Fruit fly (Drosophila melanogaster) whole organism, embryonic: ENCODE measurements around the gene STUB1.

Experiments used
- CG11093 ChIP-seq: fragments of 200-800 bp; sonication (Bioruptor generic); IDR thresholded peaks from 3 replicates; pipeline ENCODE4 v1.3.6; 2022; ENCODE audit warnings: missing biosample characterization, missing genetic modification characterization
- CG12104 ChIP-seq: fragments of 200-800 bp; sonication (Bioruptor generic); optimal IDR thresholded peaks from 3 replicates; lab custom pipeline; 2016; ENCODE audit warnings: missing biosample characterization, missing genetic modification characterization
- CG12744 ChIP-seq: fragments of 200-800 bp; sonication (Bioruptor generic); optimal IDR thresholded peaks from 2 replicates; lab custom pipeline; 2016; ENCODE audit warnings: missing biosample characterization, missing genetic modification characterization
- CG33557 ChIP-seq: fragments of 200-800 bp; sonication (Bioruptor generic); optimal IDR thresholded peaks from 2 replicates; lab custom pipeline; 2019; ENCODE audit warnings: missing biosample characterization, mild to moderate bottlenecking, missing genetic modification characterization, moderate library complexity
- CG7357 ChIP-seq: fragments of 200-800 bp; sonication (Bioruptor generic); IDR thresholded peaks from 3 replicates; pipeline ENCODE4 v1.3.6; 2022; ENCODE audit warnings: missing biosample characterization, missing genetic modification characterization
- Gug ChIP-seq: fragments of 200-800 bp; sonication (Bioruptor generic); IDR thresholded peaks from 4 replicates; pipeline ENCODE4 v1.3.6; 2022; ENCODE audit warnings: missing biosample characterization, missing genetic modification characterization
- Opbp ChIP-seq: fragments of 200-800 bp; sonication (Bioruptor generic); IDR thresholded peaks from 3 replicates; pipeline ENCODE4 v1.3.6; 2022; ENCODE audit warnings: missing biosample characterization, missing genetic modification characterization; ENCODE audit not compliant: partially characterized antibody
- Scr ChIP-seq: fragments of 200-800 bp; sonication (Bioruptor generic); IDR thresholded peaks from 2 replicates; pipeline ENCODE4 v1.3.6; 2022; ENCODE audit warnings: missing biosample characterization, missing genetic modification characterization; ENCODE audit not compliant: partially characterized antibody
- br ChIP-seq: fragments of >200 bp; optimal IDR thresholded peaks from 2 replicates; lab custom pipeline; 2017
- emc ChIP-seq: fragments of 200-800 bp; sonication (Bioruptor generic); optimal IDR thresholded peaks from 2 replicates; lab custom pipeline; 2016; ENCODE audit warnings: missing biosample characterization, missing genetic modification characterization
- gsb-n ChIP-seq: fragments of 200-800 bp; sonication (Bioruptor generic); optimal IDR thresholded peaks from 3 replicates; lab custom pipeline; 2018; ENCODE audit warnings: missing biosample characterization, mild to moderate bottlenecking, missing genetic modification characterization
- pan ChIP-seq, 4 experiments: fragments of >200 bp in 3 of 4; fragments of 200-800 bp in 1 of 4; sonication (Bioruptor generic) in 1 of 4; optimal IDR thresholded peaks in 3 of 4; IDR thresholded peaks in 1 of 4; 2 replicates each; pipeline versions ENCODE4 v1.3.6 to Lab custom; 2017 to 2022; ENCODE audit warnings: missing biosample characterization in 2 of 4, missing genetic modification characterization in 2 of 4, mixed read lengths in 1 of 4

DNA sequence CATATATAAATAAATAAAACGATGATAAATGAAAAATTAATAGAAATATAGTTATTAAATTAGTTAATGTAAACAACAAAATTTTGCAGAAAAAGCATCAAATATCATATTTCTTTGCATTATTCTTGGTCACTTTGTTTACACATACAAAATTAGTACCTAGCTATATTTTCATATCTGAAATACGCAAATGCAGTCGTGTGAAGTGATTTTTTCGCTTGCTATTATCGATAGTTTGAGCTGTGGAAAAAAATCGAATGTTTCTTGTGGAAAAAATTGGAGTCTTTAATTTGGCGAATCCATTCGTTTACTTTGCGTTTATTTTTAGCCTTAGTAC, 40.9 kb upstream of the STUB1 start, which contains the start of gene Cnot4:
- TF ChIP-seq br (no peak), emc (GFP tag; lab: Kevin White, UChicago) (no peak), Opbp (GFP tag; lab: Robert Waterston, UW) (no peak), CG33557 (GFP tag; lab: Kevin White, UChicago) (no peak), Scr (GFP tag; lab: Robert Waterston, UW) (no peak; the same call in 1 of the 2 replicates), Gug (GFP tag; lab: Robert Waterston, UW) (no peak), CG11093 (no peak), gsb-n (tag; lab: Kevin White, UChicago) (peak; percentile 44), pan (optimal IDR thresholded peaks at IDR 0.05; lab: Kevin White, UChicago) (no peak), pan (GFP tag; optimal IDR thresholded peaks at IDR 0.05 in 1 of 2, IDR thresholded peaks at IDR 0.05 in 1 of 2) (no peak), CG7357 (no peak), CG12744 (GFP tag; lab: Kevin White, UChicago) (no peak), CG12104 (GFP tag; lab: Kevin White, UChicago) (no peak)
